Worm (Caenorhabditis elegans): ENCODE measurements around the gene Y66A7A.4.

Y66A7A.4 gene

ce11 chrIII:11614874-11615273 lies 2.5 kb downstream of the Y66A7A.4 start:
- no peak for TF ChIP-seq unc-62 (GFP tag; optimal IDR thresholded peaks at IDR 0.05)

- TF ChIP-seq unc-62 (GFP tag; optimal IDR thresholded peaks at IDR 0.05) = no peak
These were observed 3.4 kb downstream of the Y66A7A.4 start for ce11 chrIII:11615802-11616201.

ce11 chrIII:11616446-11616845 lies 4.0 kb downstream of the Y66A7A.4 start, which contains the start of gene ceh-91:
Gene ceh-91, plus strand, starts transcription at chrIII:11616746.
- no peak for TF ChIP-seq unc-62 (GFP tag; optimal IDR thresholded peaks at IDR 0.05)

ce11 chrIII:11624838-11625292 lies 12.5 kb downstream of the Y66A7A.4 start, which contains the start of gene gly-8:
Gene gly-8, plus strand, starts transcription at chrIII:11625242.
- no peak for TF ChIP-seq unc-62 (GFP tag; optimal IDR thresholded peaks at IDR 0.05)

ce11 chrIII:11627631-11628030 lies 15.2 kb downstream of the Y66A7A.4 start:
- TF ChIP-seq unc-62 (GFP tag; optimal IDR thresholded peaks at IDR 0.05) = no peak

- TF ChIP-seq unc-62 (GFP tag; optimal IDR thresholded peaks at IDR 0.05) = no peak
These were observed 16.9 kb downstream of the Y66A7A.4 start, which contains the start of gene Y66A7A.7 for ce11 chrIII:11629354-11629753. Gene Y66A7A.7, minus strand, starts transcription at chrIII:11629454.

ce11 chrIII:11631111-11631510 lies 18.7 kb downstream of the Y66A7A.4 start:
- TF ChIP-seq unc-62 (GFP tag; optimal IDR thresholded peaks at IDR 0.05) = no peak

- TF ChIP-seq unc-62 (GFP tag; optimal IDR thresholded peaks at IDR 0.05) = no peak
These were observed 20.0 kb downstream of the Y66A7A.4 start for ce11 chrIII:11632376-11632775.

ce11 chrIII:11633444-11633843 lies 21.0 kb downstream of the Y66A7A.4 start:
- no peak for TF ChIP-seq unc-62 (GFP tag; optimal IDR thresholded peaks at IDR 0.05)

- no peak for TF ChIP-seq unc-62 (GFP tag; optimal IDR thresholded peaks at IDR 0.05)
These were observed 22.6 kb downstream of the Y66A7A.4 start for ce11 chrIII:11635000-11635399.

ce11 chrIII:11636740-11637139 lies 24.3 kb downstream of the Y66A7A.4 start, which contains the start of gene tbx-33:
Gene tbx-33, minus strand, starts transcription at chrIII:11636840.
- no peak for TF ChIP-seq unc-62 (GFP tag; optimal IDR thresholded peaks at IDR 0.05)

- no peak for TF ChIP-seq unc-62 (GFP tag; optimal IDR thresholded peaks at IDR 0.05)
These were observed 28.9 kb downstream of the Y66A7A.4 start for ce11 chrIII:11641347-11641746.

- TF ChIP-seq unc-62 (GFP tag; optimal IDR thresholded peaks at IDR 0.05) = no peak
These were observed 37.7 kb downstream of the Y66A7A.4 start, which contains the start of gene faah-6 for ce11 chrIII:11650152-11650551. Gene faah-6, plus strand, starts transcription at chrIII:11650452.

- no peak for TF ChIP-seq unc-62 (GFP tag; optimal IDR thresholded peaks at IDR 0.05)
These were observed 39.0 kb downstream of the Y66A7A.4 start for ce11 chrIII:11651430-11651829.

- TF ChIP-seq unc-62 (GFP tag; optimal IDR thresholded peaks at IDR 0.05) = no peak
These were observed 44.0 kb downstream of the Y66A7A.4 start for ce11 chrIII:11656389-11656788.

- no peak for TF ChIP-seq unc-62 (GFP tag; optimal IDR thresholded peaks at IDR 0.05)
These were observed 44.9 kb downstream of the Y66A7A.4 start, which contains the start of gene crh-1 for ce11 chrIII:11657185-11657817. Gene crh-1, plus strand, starts transcription at chrIII:11657767.

ce11 chrIII:11659804-11660203 lies 47.4 kb downstream of the Y66A7A.4 start:
- no peak for TF ChIP-seq unc-62 (GFP tag; optimal IDR thresholded peaks at IDR 0.05)
